Worm (Caenorhabditis elegans): ENCODE measurements around the gene C03B8.3.

The C03B8.3 gene

DNA sequence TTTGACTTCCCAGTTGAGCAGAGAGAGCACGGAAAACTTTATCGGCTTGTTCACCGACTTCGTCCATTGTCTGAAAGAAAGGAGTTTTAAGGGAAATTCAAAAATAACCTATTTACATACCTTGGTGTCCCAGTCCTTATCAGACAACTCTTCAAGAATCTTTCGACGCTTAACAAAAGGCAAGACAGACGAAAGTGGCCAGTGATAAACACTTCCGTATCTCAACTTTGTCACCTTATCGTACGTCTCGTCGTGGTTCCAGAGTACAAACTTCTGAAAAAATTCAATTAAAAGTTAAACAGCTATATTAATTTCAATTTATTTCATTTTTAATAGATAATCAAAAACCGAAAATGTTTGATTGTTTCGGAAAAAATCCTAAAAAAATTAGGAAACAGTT lies 50.1 kb downstream of the C03B8.3 start:
- TF ChIP-seq nhr-76 (tag; optimal IDR thresholded peaks at IDR 0.05): no peak
- peak; percentile 46 for TF ChIP-seq hlh-11 (tag; optimal IDR thresholded peaks at IDR 0.05)
- no peak for TF ChIP-seq hif-1 (tag; optimal IDR thresholded peaks at IDR 0.05)
- TF ChIP-seq ceh-82 (tag; optimal IDR thresholded peaks at IDR 0.05): no peak
- TF ChIP-seq nhr-6 (tag; optimal IDR thresholded peaks at IDR 0.05): no peak
- no peak for TF ChIP-seq jun-1 (tag; optimal IDR thresholded peaks at IDR 0.05)
- no peak for TF ChIP-seq nhr-25 (tag; optimal IDR thresholded peaks at IDR 0.05; ENCODE audit: borderline replicate concordance, insufficient read depth)
- no peak for TF ChIP-seq daf-19 (GFP tag; conservative IDR thresholded peaks at IDR 0.05)
- peak; percentile 15 for TF ChIP-seq pqm-1 (tag; optimal IDR thresholded peaks at IDR 0.05)
- TF ChIP-seq ama-1 (optimal IDR thresholded peaks at IDR 0.05): no peak
- TF ChIP-seq madf-5 (GFP tag; IDR thresholded peaks at IDR 0.05): no peak
- no peak for TF ChIP-seq nhr-11 (tag; optimal IDR thresholded peaks at IDR 0.05)
- TF ChIP-seq madf-9 (GFP tag; conservative IDR thresholded peaks at IDR 0.05): no peak
- no peak for TF ChIP-seq daf-16 (GFP tag; optimal IDR thresholded peaks at IDR 0.05)
- TF ChIP-seq daf-16 (tag; optimal IDR thresholded peaks at IDR 0.05): peak; percentile 86
- no peak for TF ChIP-seq T20F7.1 (GFP tag; optimal IDR thresholded peaks at IDR 0.05)
- peak; percentile 66 for TF ChIP-seq dve-1 (tag; optimal IDR thresholded peaks at IDR 0.05; ENCODE audit: insufficient read depth)
- no peak for TF ChIP-seq mxl-3 (GFP tag; optimal IDR thresholded peaks at IDR 0.05)
- TF ChIP-seq nhr-41 (GFP tag; IDR thresholded peaks at IDR 0.05): no peak
- no peak for TF ChIP-seq F26F4.8 (GFP tag; conservative IDR thresholded peaks at IDR 0.05)
- TF ChIP-seq hmg-1.1 (GFP tag; IDR thresholded peaks at IDR 0.05): no peak
- TF ChIP-seq unc-62 (GFP tag; optimal IDR thresholded peaks at IDR 0.05 in 1 of 2): peak in 1 of 2 experiments; percentile 85
- no peak for TF ChIP-seq unc-62 (tag; optimal IDR thresholded peaks at IDR 0.05)
- TF ChIP-seq daf-8 (GFP tag; IDR thresholded peaks at IDR 0.05): no peak
- no peak for TF ChIP-seq ceh-32 (tag; optimal IDR thresholded peaks at IDR 0.05; ENCODE audit: poor library complexity)
- no peak for TF ChIP-seq unc-39 (tag; optimal IDR thresholded peaks at IDR 0.05)
- TF ChIP-seq gei-8 (GFP tag; optimal IDR thresholded peaks at IDR 0.05): no peak
- no peak for TF ChIP-seq sdz-12 (GFP tag; optimal IDR thresholded peaks at IDR 0.05)
- no peak for TF ChIP-seq snpc-4 (tag; optimal IDR thresholded peaks at IDR 0.05)
- TF ChIP-seq egl-27 (tag; optimal IDR thresholded peaks at IDR 0.05): no peak
- TF ChIP-seq ZK337.2 (GFP tag; IDR thresholded peaks at IDR 0.05): no peak
- TF ChIP-seq dmd-6 (GFP tag; IDR thresholded peaks at IDR 0.05): peak; percentile 47
- no peak for TF ChIP-seq arid-1 (GFP tag; conservative IDR thresholded peaks at IDR 0.05)
- TF ChIP-seq nhr-77 (tag; optimal IDR thresholded peaks at IDR 0.05): no peak

DNA sequence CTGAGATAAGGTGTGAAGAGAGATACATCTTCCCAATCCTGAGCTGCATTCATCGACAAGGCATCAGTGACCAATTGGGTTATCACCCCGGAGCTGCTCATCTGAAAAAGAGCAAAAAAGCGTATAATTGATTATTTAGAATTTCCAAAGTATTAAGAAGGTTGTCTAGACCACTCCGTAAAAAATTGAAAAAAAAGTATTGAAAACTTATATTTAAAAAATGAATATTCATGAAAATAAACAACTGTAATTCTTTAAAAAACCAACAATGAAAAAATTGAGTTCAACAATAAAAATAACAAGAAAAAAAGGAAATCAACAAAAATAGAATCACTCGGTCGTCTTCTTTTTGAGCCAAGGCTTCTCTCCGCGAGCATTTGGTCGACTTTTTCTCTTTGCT lies 51.4 kb downstream of the C03B8.3 start, which contains the start of gene mtx-2:
Gene mtx-2, minus strand, starts transcription at position 101 of the 400 bp plus-strand sequence.
- no peak for TF ChIP-seq F26F4.8 (GFP tag; conservative IDR thresholded peaks at IDR 0.05)
- TF ChIP-seq ceh-28 (tag; optimal IDR thresholded peaks at IDR 0.05): no peak
- TF ChIP-seq madf-9 (GFP tag; conservative IDR thresholded peaks at IDR 0.05): no peak
- no peak for TF ChIP-seq F10B5.3 (tag; optimal IDR thresholded peaks at IDR 0.05)
- TF ChIP-seq gei-8 (GFP tag; optimal IDR thresholded peaks at IDR 0.05): no peak
- no peak for TF ChIP-seq jun-1 (tag; optimal IDR thresholded peaks at IDR 0.05)
- no peak for TF ChIP-seq tag-97 (GFP tag; IDR thresholded peaks at IDR 0.05)
- no peak for TF ChIP-seq daf-12 (tag; optimal IDR thresholded peaks at IDR 0.05)
- TF ChIP-seq dmd-8 (GFP tag; IDR thresholded peaks at IDR 0.05): no peak
- no peak for TF ChIP-seq fos-1 (tag; optimal IDR thresholded peaks at IDR 0.05)

DNA sequence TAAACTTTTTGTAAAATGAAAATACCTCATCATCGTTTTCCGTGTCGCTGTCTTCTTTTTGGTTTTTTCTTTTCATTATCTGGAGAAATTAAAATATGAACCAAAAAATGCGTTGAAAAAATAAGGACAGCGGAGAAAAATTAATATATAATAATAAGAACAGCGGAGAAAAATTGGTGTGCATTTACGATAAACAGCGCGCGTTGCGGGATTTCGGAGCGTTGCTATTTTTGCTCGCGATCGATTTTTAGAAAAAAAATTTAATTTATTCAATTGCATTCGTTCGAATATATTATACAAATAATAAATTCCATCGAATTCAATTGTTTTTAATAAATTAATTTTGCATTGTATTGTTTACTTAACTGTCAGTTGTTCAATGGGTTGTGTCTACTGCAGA lies 53.9 kb downstream of the C03B8.3 start, which contains the start of gene ZK686.2:
Gene ZK686.2, minus strand, starts transcription at position 79 of the 400 bp plus-strand sequence.
- TF ChIP-seq T20F7.1 (GFP tag; optimal IDR thresholded peaks at IDR 0.05) (peak; percentile 93), ceh-28 (tag; optimal IDR thresholded peaks at IDR 0.05) (no peak), R02D3.7 (tag; optimal IDR thresholded peaks at IDR 0.05) (peak; percentile 60), nhr-111 (GFP tag; optimal IDR thresholded peaks at IDR 0.05) (no peak), hlh-30 (tag; optimal IDR thresholded peaks at IDR 0.05; ENCODE audit: insufficient read depth) (peak; percentile 1), daf-16 (GFP tag; optimal IDR thresholded peaks at IDR 0.05) (no peak), daf-16 (tag; optimal IDR thresholded peaks at IDR 0.05) (peak; percentile 13), rbr-2 (tag; optimal IDR thresholded peaks at IDR 0.05) (peak; percentile 2), mes-2 (tag; optimal IDR thresholded peaks at IDR 0.05; ENCODE audit: poor library complexity, severe bottlenecking) (peak; percentile 67), mep-1 (tag; optimal IDR thresholded peaks at IDR 0.05) (no peak), Y48G9A.11 (GFP tag; IDR thresholded peaks at IDR 0.05) (peak; percentile 93), nhr-11 (tag; optimal IDR thresholded peaks at IDR 0.05) (no peak), nhr-42 (GFP tag; IDR thresholded peaks at IDR 0.05) (no peak), lim-7 (GFP tag; IDR thresholded peaks at IDR 0.05) (no peak), dpl-1 (GFP tag; optimal IDR thresholded peaks at IDR 0.05) (peak; percentile 19), lsy-2 (tag; optimal IDR thresholded peaks at IDR 0.05) (peak in 1 of 2 experiments; percentile 73)
